Worm (Caenorhabditis elegans): Measurements from ENCODE around the gene sdz-38.

Gene sdz-38

ce11 chrII:9943837-9944236, 37.8 kb downstream of the sdz-38 start, which contains the start of gene flad-1:
TSS of gene flad-1 (plus strand) at chrII:9944137.
- TF ChIP-seq ztf-23 (GFP tag; IDR thresholded peaks at IDR 0.05) (no peak), T22C8.4 (GFP tag; IDR thresholded peaks at IDR 0.05) (no peak), ztf-29 (GFP tag; IDR thresholded peaks at IDR 0.05) (no peak), flt-1 (GFP tag; IDR thresholded peaks at IDR 0.05) (no peak), cog-1 (tag; optimal IDR thresholded peaks at IDR 0.05) (no peak), klf-2 (GFP tag; conservative IDR thresholded peaks at IDR 0.05) (no peak), med-1 (GFP tag; optimal IDR thresholded peaks at IDR 0.05; ENCODE audit: insufficient read depth) (no peak), ref-1 (GFP tag; conservative IDR thresholded peaks at IDR 0.05) (no peak), tab-1 (GFP tag; IDR thresholded peaks at IDR 0.05) (no peak)

ce11 chrII:9943246-9943645, 38.4 kb downstream of the sdz-38 start:
- TF ChIP-seq flt-1 (GFP tag; IDR thresholded peaks at IDR 0.05) (no peak), tab-1 (GFP tag; IDR thresholded peaks at IDR 0.05) (no peak), ztf-23 (GFP tag; IDR thresholded peaks at IDR 0.05) (no peak), ztf-29 (GFP tag; IDR thresholded peaks at IDR 0.05) (no peak), ref-1 (GFP tag; conservative IDR thresholded peaks at IDR 0.05) (no peak), T22C8.4 (GFP tag; IDR thresholded peaks at IDR 0.05) (no peak), med-1 (GFP tag; optimal IDR thresholded peaks at IDR 0.05; ENCODE audit: insufficient read depth) (no peak), cog-1 (tag; optimal IDR thresholded peaks at IDR 0.05) (no peak), klf-2 (GFP tag; conservative IDR thresholded peaks at IDR 0.05) (no peak)

ce11 chrII:9940430-9940829, 41.2 kb downstream of the sdz-38 start, which contains the start of gene ufd-3:
TSS of gene ufd-3 (plus strand) at chrII:9940753.
- TF ChIP-seq ztf-23 (GFP tag; IDR thresholded peaks at IDR 0.05) (peak; percentile 69; the same call in 1 of the 2 replicates), med-1 (GFP tag; optimal IDR thresholded peaks at IDR 0.05; ENCODE audit: insufficient read depth) (no peak), tab-1 (GFP tag; IDR thresholded peaks at IDR 0.05) (no peak; the same call in 1 of the 2 replicates), flt-1 (GFP tag; IDR thresholded peaks at IDR 0.05) (peak; percentile 74; the same call in 1 of the 2 replicates), T22C8.4 (GFP tag; IDR thresholded peaks at IDR 0.05) (no peak), klf-2 (GFP tag; conservative IDR thresholded peaks at IDR 0.05) (peak; percentile 73), cog-1 (tag; optimal IDR thresholded peaks at IDR 0.05) (peak; percentile 64), ztf-29 (GFP tag; IDR thresholded peaks at IDR 0.05) (peak; percentile 54; the same call in 1 of the 2 replicates), ref-1 (GFP tag; conservative IDR thresholded peaks at IDR 0.05) (no peak)

- TF ChIP-seq tab-1 (GFP tag; IDR thresholded peaks at IDR 0.05) = no peak
- no peak for TF ChIP-seq med-1 (GFP tag; optimal IDR thresholded peaks at IDR 0.05; ENCODE audit: insufficient read depth)
- no peak for TF ChIP-seq klf-2 (GFP tag; conservative IDR thresholded peaks at IDR 0.05)
- TF ChIP-seq ref-1 (GFP tag; conservative IDR thresholded peaks at IDR 0.05) = no peak
- TF ChIP-seq ztf-29 (GFP tag; IDR thresholded peaks at IDR 0.05) = no peak
- TF ChIP-seq flt-1 (GFP tag; IDR thresholded peaks at IDR 0.05) = no peak
- no peak for TF ChIP-seq T22C8.4 (GFP tag; IDR thresholded peaks at IDR 0.05)
- no peak for TF ChIP-seq cog-1 (tag; optimal IDR thresholded peaks at IDR 0.05)
- TF ChIP-seq ztf-23 (GFP tag; IDR thresholded peaks at IDR 0.05) = no peak
These were observed 42.8 kb downstream of the sdz-38 start, which contains the start of the genes C05C10.7 and C05C10.5 for ce11 chrII:9938877-9939276. TSS of gene C05C10.7 (minus strand) at chrII:9938971. TSS of gene C05C10.5 (plus strand) at chrII:9939040.

ce11 chrII:9937611-9938010, 44.0 kb downstream of the sdz-38 start:
- no peak for TF ChIP-seq T22C8.4 (GFP tag; IDR thresholded peaks at IDR 0.05)
- no peak for TF ChIP-seq cog-1 (tag; optimal IDR thresholded peaks at IDR 0.05)
- no peak for TF ChIP-seq klf-2 (GFP tag; conservative IDR thresholded peaks at IDR 0.05)
- no peak for TF ChIP-seq med-1 (GFP tag; optimal IDR thresholded peaks at IDR 0.05; ENCODE audit: insufficient read depth)
- no peak for TF ChIP-seq tab-1 (GFP tag; IDR thresholded peaks at IDR 0.05)
- TF ChIP-seq ref-1 (GFP tag; conservative IDR thresholded peaks at IDR 0.05) = no peak
- no peak for TF ChIP-seq ztf-23 (GFP tag; IDR thresholded peaks at IDR 0.05)
- no peak for TF ChIP-seq ztf-29 (GFP tag; IDR thresholded peaks at IDR 0.05)
- TF ChIP-seq flt-1 (GFP tag; IDR thresholded peaks at IDR 0.05) = no peak

ce11 chrII:9936859-9937258, 44.8 kb downstream of the sdz-38 start, which contains the start of gene C05C10.3:
TSS of gene C05C10.3 (minus strand) at chrII:9936893.
- TF ChIP-seq med-1 (GFP tag; optimal IDR thresholded peaks at IDR 0.05; ENCODE audit: insufficient read depth) = no peak
- no peak for TF ChIP-seq flt-1 (GFP tag; IDR thresholded peaks at IDR 0.05)
- no peak for TF ChIP-seq tab-1 (GFP tag; IDR thresholded peaks at IDR 0.05)
- TF ChIP-seq ztf-23 (GFP tag; IDR thresholded peaks at IDR 0.05) = no peak
- no peak for TF ChIP-seq T22C8.4 (GFP tag; IDR thresholded peaks at IDR 0.05)
- TF ChIP-seq ztf-29 (GFP tag; IDR thresholded peaks at IDR 0.05) = no peak
- no peak for TF ChIP-seq cog-1 (tag; optimal IDR thresholded peaks at IDR 0.05)
- no peak for TF ChIP-seq klf-2 (GFP tag; conservative IDR thresholded peaks at IDR 0.05)

ce11 chrII:9935664-9936063, 46.0 kb downstream of the sdz-38 start:
- TF ChIP-seq flt-1 (GFP tag; IDR thresholded peaks at IDR 0.05) = no peak
- no peak for TF ChIP-seq ref-1 (GFP tag; conservative IDR thresholded peaks at IDR 0.05)
- TF ChIP-seq ztf-29 (GFP tag; IDR thresholded peaks at IDR 0.05) = no peak
- no peak for TF ChIP-seq med-1 (GFP tag; optimal IDR thresholded peaks at IDR 0.05; ENCODE audit: insufficient read depth)
- TF ChIP-seq klf-2 (GFP tag; conservative IDR thresholded peaks at IDR 0.05) = no peak

ce11 chrII:9935044-9935599, 46.5 kb downstream of the sdz-38 start:
- no peak for TF ChIP-seq tab-1 (GFP tag; IDR thresholded peaks at IDR 0.05)
- TF ChIP-seq T22C8.4 (GFP tag; IDR thresholded peaks at IDR 0.05) = no peak
- no peak for TF ChIP-seq flt-1 (GFP tag; IDR thresholded peaks at IDR 0.05)
- TF ChIP-seq ref-1 (GFP tag; conservative IDR thresholded peaks at IDR 0.05) = no peak
- no peak for TF ChIP-seq ztf-23 (GFP tag; IDR thresholded peaks at IDR 0.05)
- TF ChIP-seq klf-2 (GFP tag; conservative IDR thresholded peaks at IDR 0.05) = no peak
- no peak for TF ChIP-seq cog-1 (tag; optimal IDR thresholded peaks at IDR 0.05)

- TF ChIP-seq T22C8.4 (GFP tag; IDR thresholded peaks at IDR 0.05) (no peak), flt-1 (GFP tag; IDR thresholded peaks at IDR 0.05) (no peak), med-1 (GFP tag; optimal IDR thresholded peaks at IDR 0.05; ENCODE audit: insufficient read depth) (no peak), ztf-23 (GFP tag; IDR thresholded peaks at IDR 0.05) (no peak), ref-1 (GFP tag; conservative IDR thresholded peaks at IDR 0.05) (no peak), tab-1 (GFP tag; IDR thresholded peaks at IDR 0.05) (no peak), ztf-29 (GFP tag; IDR thresholded peaks at IDR 0.05) (no peak), cog-1 (tag; optimal IDR thresholded peaks at IDR 0.05) (no peak), klf-2 (GFP tag; conservative IDR thresholded peaks at IDR 0.05) (no peak)
These were observed 47.1 kb downstream of the sdz-38 start for ce11 chrII:9934570-9934969.
